Worm (Caenorhabditis elegans) whole organism, L3 larva: ENCODE data around the gene C49F8.14.

Experiments used
- R02D3.7 ChIP-seq: fragments of 150-350 bp; optimal IDR thresholded peaks from 2 replicates; lab custom pipeline; 2014; ENCODE audit warnings: missing biosample characterization, missing genetic modification characterization
- aly-2 ChIP-seq: fragments of 150-350 bp; optimal IDR thresholded peaks from 2 replicates; lab custom pipeline; 2014; ENCODE audit warnings: missing biosample characterization, missing genetic modification characterization
- ama-1 ChIP-seq: fragments of 150-350 bp; optimal IDR thresholded peaks from 2 replicates; lab custom pipeline; 2018
- ceh-16 ChIP-seq: sonication (generic microtip); optimal IDR thresholded peaks from 2 replicates; lab custom pipeline; 2017; ENCODE audit warnings: missing biosample characterization, missing genetic modification characterization
- ceh-9 ChIP-seq: sonication (generic microtip); optimal IDR thresholded peaks from 2 replicates; lab custom pipeline; 2018; ENCODE audit warnings: missing biosample characterization, missing genetic modification characterization
- daf-12 ChIP-seq: fragments of 150-350 bp; optimal IDR thresholded peaks from 2 replicates; lab custom pipeline; 2014; ENCODE audit warnings: missing biosample characterization, missing genetic modification reagents, missing genetic modification characterization
- egl-27 ChIP-seq: sonication (generic microtip); optimal IDR thresholded peaks from 4 replicates; lab custom pipeline; 2017; ENCODE audit warnings: missing biosample characterization, missing genetic modification reagents, missing genetic modification characterization
- egl-5 ChIP-seq: fragments of 150-350 bp; optimal IDR thresholded peaks from 2 replicates; lab custom pipeline; 2017; ENCODE audit warnings: missing biosample characterization, missing genetic modification reagents, missing genetic modification characterization, inconsistent platforms
- elt-1 ChIP-seq: fragments of 150-350 bp; optimal IDR thresholded peaks from 2 replicates; lab custom pipeline; 2014; ENCODE audit warnings: missing biosample characterization, missing genetic modification characterization
- elt-2 ChIP-seq: sonication (generic microtip); optimal IDR thresholded peaks from 2 replicates; lab custom pipeline; 2016; ENCODE audit warnings: missing genetic modification reagents, mild to moderate bottlenecking, missing genetic modification characterization, missing compliant biosample characterization
- elt-3 ChIP-seq, 3 experiments: fragments of 150-350 bp in 1 of 3; sonication (generic microtip) in 2 of 3; optimal IDR thresholded peaks; 2 replicates in 2 of 3; 4 replicates in 1 of 3; lab custom pipeline; 2014 to 2017; ENCODE audit warnings: missing biosample characterization in 3 of 3, missing genetic modification characterization in 3 of 3
- eor-1 ChIP-seq, 2 experiments: fragments of 150-350 bp; optimal IDR thresholded peaks; 2 replicates each; lab custom pipeline; 2014 to 2018; ENCODE audit warnings: missing biosample characterization in 2 of 2, missing genetic modification characterization in 2 of 2
- fkh-10 ChIP-seq: sonication (generic microtip); optimal IDR thresholded peaks from 2 replicates; lab custom pipeline; 2017; ENCODE audit warnings: missing biosample characterization, missing genetic modification reagents, missing genetic modification characterization
- fos-1 ChIP-seq: fragments of 150-350 bp; optimal IDR thresholded peaks from 2 replicates; lab custom pipeline; 2014; ENCODE audit warnings: missing biosample characterization, missing genetic modification characterization
- hmg-11 ChIP-seq: sonication (generic microtip); optimal IDR thresholded peaks from 2 replicates; lab custom pipeline; 2016; ENCODE audit warnings: missing genetic modification characterization, missing compliant biosample characterization
- jun-1 ChIP-seq: fragments of 150-350 bp; optimal IDR thresholded peaks from 2 replicates; lab custom pipeline; 2014; ENCODE audit warnings: missing biosample characterization, missing genetic modification reagents, missing genetic modification characterization
- lin-15B ChIP-seq: fragments of 150-350 bp; optimal IDR thresholded peaks from 2 replicates; lab custom pipeline; 2014; ENCODE audit warnings: missing biosample characterization, missing genetic modification characterization
- lin-39 ChIP-seq: fragments of 150-350 bp; optimal IDR thresholded peaks from 2 replicates; lab custom pipeline; 2018; ENCODE audit warnings: missing biosample characterization, missing genetic modification reagents, missing genetic modification characterization
- mml-1 ChIP-seq: fragments of 150-350 bp; sonication (generic microtip); optimal IDR thresholded peaks from 3 replicates; lab custom pipeline; 2014; ENCODE audit warnings: missing biosample characterization, missing genetic modification characterization
- nfya-1 ChIP-seq: sonication (generic microtip); optimal IDR thresholded peaks from 2 replicates; lab custom pipeline; 2017; ENCODE audit warnings: missing genetic modification characterization, mild to moderate bottlenecking, missing compliant biosample characterization, antibody characterized with exemption, moderate library complexity; ENCODE audit not compliant: insufficient read depth
- nhr-11 ChIP-seq: fragments of 150-350 bp; optimal IDR thresholded peaks from 2 replicates; lab custom pipeline; 2014; ENCODE audit warnings: missing biosample characterization, missing genetic modification characterization
- nhr-12 ChIP-seq: fragments of 150-350 bp; optimal IDR thresholded peaks from 2 replicates; lab custom pipeline; 2014; ENCODE audit warnings: missing biosample characterization, missing genetic modification characterization
- nhr-23 ChIP-seq: fragments of 150-350 bp; optimal IDR thresholded peaks from 2 replicates; lab custom pipeline; 2014; ENCODE audit warnings: missing biosample characterization, missing genetic modification reagents, missing genetic modification characterization
- nhr-43 ChIP-seq: sonication (generic microtip); optimal IDR thresholded peaks from 2 replicates; lab custom pipeline; 2016; ENCODE audit warnings: mild to moderate bottlenecking, missing genetic modification characterization, missing compliant biosample characterization; ENCODE audit not compliant: poor library complexity, severe bottlenecking
- nhr-67 ChIP-seq: fragments of 150-350 bp; optimal IDR thresholded peaks from 2 replicates; lab custom pipeline; 2014; ENCODE audit warnings: missing biosample characterization, missing genetic modification characterization
- nhr-76 ChIP-seq: fragments of 150-350 bp; sonication (generic microtip); optimal IDR thresholded peaks from 5 replicates; lab custom pipeline; 2014; ENCODE audit warnings: missing biosample characterization, missing genetic modification characterization
- pha-4 ChIP-seq: fragments of 150-350 bp; optimal IDR thresholded peaks from 2 replicates; lab custom pipeline; 2014; ENCODE audit warnings: missing biosample characterization, missing genetic modification reagents, missing genetic modification characterization
- pqm-1 ChIP-seq: fragments of 150-350 bp; optimal IDR thresholded peaks from 2 replicates; lab custom pipeline; 2017; ENCODE audit warnings: missing biosample characterization, missing genetic modification characterization, inconsistent platforms
- sea-2 ChIP-seq: fragments of 150-350 bp; sonication (generic microtip); optimal IDR thresholded peaks from 4 replicates; lab custom pipeline; 2014; ENCODE audit warnings: missing biosample characterization, missing genetic modification reagents, missing genetic modification characterization
- skn-1 ChIP-seq: fragments of 150-350 bp; optimal IDR thresholded peaks from 2 replicates; lab custom pipeline; 2014; ENCODE audit warnings: missing biosample characterization, missing genetic modification characterization
- snpc-4 ChIP-seq: fragments of 150-350 bp; optimal IDR thresholded peaks from 2 replicates; lab custom pipeline; 2014; ENCODE audit warnings: missing biosample characterization, missing genetic modification characterization
- tbx-2 ChIP-seq: sonication (generic microtip); optimal IDR thresholded peaks from 2 replicates; lab custom pipeline; 2016; ENCODE audit warnings: mild to moderate bottlenecking, missing genetic modification characterization, missing compliant biosample characterization
- unc-39 ChIP-seq: sonication (generic microtip); optimal IDR thresholded peaks from 4 replicates; lab custom pipeline; 2017; ENCODE audit warnings: missing biosample characterization, missing genetic modification characterization
- unc-62 ChIP-seq: fragments of 150-350 bp; sonication (generic microtip); optimal IDR thresholded peaks from 4 replicates; lab custom pipeline; 2014; ENCODE audit warnings: missing biosample characterization, missing genetic modification reagents, missing genetic modification characterization
- zag-1 ChIP-seq: fragments of 150-350 bp; optimal IDR thresholded peaks from 2 replicates; lab custom pipeline; 2014; ENCODE audit warnings: missing biosample characterization, missing genetic modification characterization

Gene C49F8.14

ce11 chrX:13350804-13351747 lies 25.7 kb downstream of the C49F8.14 start, which contains the start of gene mxl-3:
Gene mxl-3 (minus strand): TSS chrX:13350804.
- TF ChIP-seq unc-62: no peak
- TF ChIP-seq ama-1 (lab: Kevin White, UChicago): peak; percentile 61
- TF ChIP-seq egl-27: no peak
- TF ChIP-seq sea-2: no peak
- TF ChIP-seq hmg-11 (tag; lab: Kevin White, UChicago): no peak
- TF ChIP-seq mml-1 (tag; lab: Kevin White, UChicago): peak; percentile 21
- TF ChIP-seq nfya-1 (tag; lab: Kevin White, UChicago): peak; percentile 44
- no peak for TF ChIP-seq ceh-9 (tag; lab: Kevin White, UChicago)
- no peak for TF ChIP-seq aly-2 (tag; lab: Kevin White, UChicago)
- TF ChIP-seq tbx-2 (tag; lab: Kevin White, UChicago): no peak
- TF ChIP-seq lin-39: peak; percentile 8
- TF ChIP-seq ceh-16 (tag; lab: Kevin White, UChicago): no peak
- peak; percentile 76 for TF ChIP-seq nhr-11
- peak; percentile 62 for TF ChIP-seq pqm-1 (tag; lab: Kevin White, UChicago)
- peak; percentile 59 for TF ChIP-seq pha-4 (tag; lab: Kevin White, UChicago)
- peak; percentile 75 for TF ChIP-seq elt-2 (tag; lab: Kevin White, UChicago)
- TF ChIP-seq skn-1: no peak
- no peak for TF ChIP-seq nhr-76 (tag; lab: Kevin White, UChicago)
- TF ChIP-seq jun-1: no peak
- TF ChIP-seq lin-15B: no peak
- TF ChIP-seq nhr-67 (tag; lab: Kevin White, UChicago): no peak
- TF ChIP-seq nhr-23: peak; percentile 34
- peak in 1 of 3 experiments; percentile 0 for TF ChIP-seq elt-3 (tag; optimal IDR thresholded peaks at IDR 0.05; lab: Kevin White, UChicago)
- TF ChIP-seq nhr-43 (tag; lab: Kevin White, UChicago): peak; percentile 73
- TF ChIP-seq zag-1 (tag; lab: Kevin White, UChicago): no peak

ce11 chrX:13350123-13350798 lies 26.5 kb downstream of the C49F8.14 start:
- TF ChIP-seq lin-15B: no peak
- TF ChIP-seq snpc-4 (tag; lab: Kevin White, UChicago): no peak
- TF ChIP-seq egl-27: no peak
- no peak for TF ChIP-seq tbx-2 (tag; lab: Kevin White, UChicago)
- TF ChIP-seq fos-1 (tag; lab: Kevin White, UChicago): no peak
- no peak for TF ChIP-seq daf-12 (tag; lab: Kevin White, UChicago)
- TF ChIP-seq nhr-67 (tag; lab: Kevin White, UChicago): no peak
- TF ChIP-seq egl-5 (tag; lab: Kevin White, UChicago): no peak
- TF ChIP-seq hmg-11 (tag; lab: Kevin White, UChicago): no peak
- TF ChIP-seq nhr-23: no peak
- TF ChIP-seq eor-1 (tag; optimal IDR thresholded peaks at IDR 0.05; lab: Kevin White, UChicago): no peak
- TF ChIP-seq lin-39: peak; percentile 19
- no peak for TF ChIP-seq pha-4 (tag; lab: Kevin White, UChicago)
- no peak for TF ChIP-seq elt-1 (tag; lab: Kevin White, UChicago)
- peak; percentile 78 for TF ChIP-seq ama-1 (lab: Kevin White, UChicago)
- no peak for TF ChIP-seq R02D3.7 (tag; lab: Kevin White, UChicago)
- no peak for TF ChIP-seq zag-1 (tag; lab: Kevin White, UChicago)
- no peak for TF ChIP-seq fkh-10 (GFP tag; lab: Kevin White, UChicago)
- TF ChIP-seq elt-2 (tag; lab: Kevin White, UChicago): no peak
- TF ChIP-seq nhr-43 (tag; lab: Kevin White, UChicago): peak; percentile 71
- TF ChIP-seq nhr-12 (tag; lab: Kevin White, UChicago): no peak
- no peak for TF ChIP-seq unc-39 (tag; lab: Kevin White, UChicago)
